Worm (Caenorhabditis elegans) whole organism, late embryonic: ENCODE results near the gene mdt-30.
A peak's percentile ranks its signal among the peaks of the same experiment; 100 is the strongest.

Source experiments
- C08G9.2 ChIP-seq: sonication (generic microtip); optimal IDR thresholded peaks from 2 replicates; lab custom pipeline; 2016; ENCODE audit warnings: mild to moderate bottlenecking, missing genetic modification characterization, moderate library complexity, missing compliant biosample characterization
- C38D4.7 ChIP-seq: fragments of 200-800 bp; sonication (Bioruptor generic); optimal IDR thresholded peaks from 2 replicates; lab custom pipeline; 2018; ENCODE audit warnings: mild to moderate bottlenecking, missing genetic modification characterization, moderate library complexity, missing compliant biosample characterization
- K02D7.2 ChIP-seq: sonication (generic microtip); optimal IDR thresholded peaks from 2 replicates; lab custom pipeline; 2017; ENCODE audit warnings: mild to moderate bottlenecking, missing genetic modification characterization, missing compliant biosample characterization
- K09A11.1 ChIP-seq: sonication (generic microtip); optimal IDR thresholded peaks from 2 replicates; lab custom pipeline; 2017; ENCODE audit warnings: antibody characterized with exemption, mild to moderate bottlenecking, missing genetic modification characterization, missing compliant biosample characterization; ENCODE audit not compliant: insufficient read depth
- Y22D7AL.16 ChIP-seq: sonication (generic microtip); optimal IDR thresholded peaks from 2 replicates; lab custom pipeline; 2016; ENCODE audit warnings: missing genetic modification characterization, missing compliant biosample characterization
- ceh-14 ChIP-seq: sonication (generic microtip); optimal IDR thresholded peaks from 2 replicates; lab custom pipeline; 2016; ENCODE audit warnings: missing genotype, missing genetic modification characterization, missing compliant biosample characterization
- ceh-18 ChIP-seq: sonication (generic microtip); optimal IDR thresholded peaks from 2 replicates; lab custom pipeline; 2016; ENCODE audit warnings: missing genetic modification characterization, missing compliant biosample characterization
- ceh-19 ChIP-seq: fragments of 200-800 bp; sonication (Bioruptor generic); optimal IDR thresholded peaks from 2 replicates; lab custom pipeline; 2018; ENCODE audit warnings: mild to moderate bottlenecking, missing genetic modification characterization, missing compliant biosample characterization
- ceh-2 ChIP-seq: sonication (generic microtip); optimal IDR thresholded peaks from 2 replicates; lab custom pipeline; 2016; ENCODE audit warnings: missing genotype, missing genetic modification characterization, missing compliant biosample characterization
- ceh-30 ChIP-seq: fragments of 150-350 bp; optimal IDR thresholded peaks from 2 replicates; lab custom pipeline; 2014; ENCODE audit warnings: missing biosample characterization, missing genetic modification characterization
- ceh-31 ChIP-seq: sonication (generic microtip); optimal IDR thresholded peaks from 2 replicates; lab custom pipeline; 2016; ENCODE audit warnings: missing genetic modification characterization, missing compliant biosample characterization
- ceh-48 ChIP-seq: sonication (generic microtip); optimal IDR thresholded peaks from 2 replicates; lab custom pipeline; 2016; ENCODE audit warnings: missing genetic modification characterization, inconsistent platforms, missing compliant biosample characterization
- che-1 ChIP-seq: sonication (generic microtip); optimal IDR thresholded peaks from 2 replicates; lab custom pipeline; 2016; ENCODE audit warnings: mild to moderate bottlenecking, missing genetic modification characterization, missing compliant biosample characterization
- dmd-4 ChIP-seq: sonication (generic microtip); optimal IDR thresholded peaks from 2 replicates; lab custom pipeline; 2016; ENCODE audit warnings: borderline replicate concordance, missing genetic modification characterization, missing compliant biosample characterization
- dve-1 ChIP-seq: sonication (generic microtip); optimal IDR thresholded peaks from 2 replicates; lab custom pipeline; 2017; ENCODE audit warnings: antibody characterized with exemption, mild to moderate bottlenecking, missing genetic modification characterization, missing compliant biosample characterization
- elt-2 ChIP-seq: sonication (generic microtip); optimal IDR thresholded peaks from 2 replicates; lab custom pipeline; 2016; ENCODE audit warnings: missing genetic modification reagents, missing genetic modification characterization, missing compliant biosample characterization
- elt-4 ChIP-seq: sonication (generic microtip); optimal IDR thresholded peaks from 2 replicates; lab custom pipeline; 2016; ENCODE audit warnings: missing genetic modification characterization, missing compliant biosample characterization
- ets-4 ChIP-seq: sonication (generic microtip); optimal IDR thresholded peaks from 2 replicates; lab custom pipeline; 2016; ENCODE audit warnings: missing genetic modification characterization, missing compliant biosample characterization
- eyg-1 ChIP-seq: sonication (generic microtip); optimal IDR thresholded peaks from 2 replicates; lab custom pipeline; 2016; ENCODE audit warnings: missing genotype, missing genetic modification characterization, missing compliant biosample characterization
- hlh-30 ChIP-seq: sonication (generic microtip); optimal IDR thresholded peaks from 2 replicates; lab custom pipeline; 2017; ENCODE audit warnings: antibody characterized with exemption, missing genetic modification characterization, missing compliant biosample characterization; ENCODE audit not compliant: insufficient read depth
- hlh-6 ChIP-seq: sonication (generic microtip); optimal IDR thresholded peaks from 2 replicates; lab custom pipeline; 2016; ENCODE audit warnings: missing genotype, missing genetic modification characterization, missing compliant biosample characterization
- lin-11 ChIP-seq: fragments of 200-800 bp; sonication (Bioruptor generic); optimal IDR thresholded peaks from 2 replicates; lab custom pipeline; 2018; ENCODE audit warnings: mild to moderate bottlenecking, missing genetic modification characterization, missing compliant biosample characterization
- nfya-1 ChIP-seq: sonication (generic microtip); optimal IDR thresholded peaks from 2 replicates; lab custom pipeline; 2017; ENCODE audit warnings: missing genetic modification characterization, mild to moderate bottlenecking, missing compliant biosample characterization, antibody characterized with exemption, moderate library complexity
- nhr-232 ChIP-seq: sonication (generic microtip); optimal IDR thresholded peaks from 2 replicates; lab custom pipeline; 2016; ENCODE audit warnings: missing genetic modification characterization, missing compliant biosample characterization
- pag-3 ChIP-seq: sonication (generic microtip); optimal IDR thresholded peaks from 2 replicates; lab custom pipeline; 2016; ENCODE audit warnings: missing compliant biosample characterization, missing genetic modification characterization, borderline replicate concordance
- pat-9 ChIP-seq: fragments of 200-800 bp; sonication (Bioruptor generic); optimal IDR thresholded peaks from 2 replicates; lab custom pipeline; 2018; ENCODE audit warnings: mild to moderate bottlenecking, missing genetic modification characterization, moderate library complexity, missing compliant biosample characterization
- pax-1 ChIP-seq: fragments of 150-350 bp; optimal IDR thresholded peaks from 2 replicates; lab custom pipeline; 2014; ENCODE audit warnings: missing biosample characterization, missing genetic modification characterization
- pha-4 ChIP-seq: fragments of 150-350 bp; optimal IDR thresholded peaks from 2 replicates; lab custom pipeline; 2018; ENCODE audit warnings: missing biosample characterization, missing genetic modification reagents, missing genetic modification characterization
- ref-2 ChIP-seq: sonication (generic microtip); optimal IDR thresholded peaks from 2 replicates; lab custom pipeline; 2016; ENCODE audit warnings: missing genetic modification characterization, missing compliant biosample characterization
- syd-9 ChIP-seq: sonication (generic microtip); optimal IDR thresholded peaks from 2 replicates; lab custom pipeline; 2016; ENCODE audit warnings: mild to moderate bottlenecking, missing genetic modification characterization, moderate library complexity, missing compliant biosample characterization
- tbx-2 ChIP-seq: sonication (generic microtip); optimal IDR thresholded peaks from 2 replicates; lab custom pipeline; 2016; ENCODE audit warnings: missing genetic modification characterization, missing compliant biosample characterization
- tbx-7 ChIP-seq: sonication (generic microtip); optimal IDR thresholded peaks from 2 replicates; lab custom pipeline; 2016; ENCODE audit warnings: missing genotype, missing genetic modification characterization, missing compliant biosample characterization
- unc-3 ChIP-seq, 2 experiments: fragments of 200-800 bp in 1 of 2; sonication (Bioruptor generic) in 1 of 2; sonication (generic microtip) in 1 of 2; conservative IDR thresholded peaks in 1 of 2; optimal IDR thresholded peaks in 1 of 2; 2 replicates each; pipeline versions ENCODE4 v1.3.6 to Lab custom; 2016 to 2022; ENCODE audit warnings: missing compliant biosample characterization in 2 of 2, missing genetic modification characterization in 2 of 2, missing genetic modification reagents in 1 of 2
- unc-42 ChIP-seq: sonication (generic microtip); optimal IDR thresholded peaks from 2 replicates; lab custom pipeline; 2016; ENCODE audit warnings: missing genotype, missing genetic modification characterization, missing compliant biosample characterization
- unc-55 ChIP-seq: sonication (generic microtip); optimal IDR thresholded peaks from 2 replicates; lab custom pipeline; 2017; ENCODE audit warnings: missing biosample characterization, missing genetic modification reagents, missing genetic modification characterization
- ztf-16 ChIP-seq: sonication (generic microtip); optimal IDR thresholded peaks from 2 replicates; lab custom pipeline; 2017; ENCODE audit warnings: missing genetic modification characterization, missing compliant biosample characterization

mdt-30 gene

ce11 chrIII:8030963-8031362, 3.1 kb upstream of the mdt-30 start, which contains the start of gene F44B9.9:
TSS of gene F44B9.9 (minus strand) at chrIII:8031063.
- TF ChIP-seq nhr-232 (tag; lab: Kevin White, UChicago) (no peak), pha-4 (no peak), pax-1 (tag; lab: Kevin White, UChicago) (no peak), ceh-30 (tag; lab: Kevin White, UChicago) (no peak), dmd-4 (no peak), elt-4 (tag; lab: Kevin White, UChicago) (no peak), Y22D7AL.16 (no peak), C08G9.2 (tag; lab: Kevin White, UChicago) (no peak), pag-3 (tag; lab: Kevin White, UChicago) (no peak), C38D4.7 (GFP tag; lab: Kevin White, UChicago) (no peak), ztf-16 (tag; lab: Kevin White, UChicago) (no peak), ceh-19 (GFP tag; lab: Kevin White, UChicago) (no peak)

DNA sequence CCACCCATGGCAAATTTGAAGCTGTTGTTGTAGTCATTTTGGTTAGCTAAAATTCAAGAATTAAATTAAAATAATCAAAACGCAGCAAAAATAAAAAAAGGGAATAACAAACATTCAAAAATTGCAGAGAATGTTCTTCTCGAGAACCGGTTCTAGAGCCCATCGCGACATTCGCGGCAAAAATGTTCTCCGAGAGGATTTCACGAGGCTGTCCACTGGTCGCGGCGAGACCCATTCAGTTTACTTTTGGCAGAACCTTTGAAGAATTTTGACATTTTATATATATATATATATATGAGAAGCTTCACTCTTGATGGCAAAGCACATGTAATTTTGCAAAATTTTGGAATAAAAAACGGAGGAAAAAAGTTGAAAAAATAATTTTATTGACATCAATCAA, 1.6 kb upstream of the mdt-30 start, which contains the start of gene F44B9.8:
F44B9.8 (minus strand) TSS at position 163 of the 400 bp plus-strand sequence.
- no peak for TF ChIP-seq ceh-31
- peak; percentile 44 for TF ChIP-seq nfya-1 (tag; lab: Kevin White, UChicago)

- peak; percentile 5 for TF ChIP-seq pat-9
- TF ChIP-seq K02D7.2 (tag; lab: Kevin White, UChicago): no peak
Measured at ce11 chrIII:8022077-8022476, 5.8 kb downstream of the mdt-30 start, which contains the start of gene F44B9.2. TSS of gene F44B9.2 (plus strand) at chrIII:8022463.

ce11 chrIII:8020823-8021332, 7.0 kb downstream of the mdt-30 start, which contains the start of gene lin-36:
TSS of gene lin-36 (minus strand) at chrIII:8020873.
- TF ChIP-seq ceh-14 (tag; lab: Kevin White, UChicago) (peak; percentile 23), pax-1 (tag; lab: Kevin White, UChicago) (peak; percentile 41), ceh-31 (peak; percentile 64), che-1 (tag; lab: Kevin White, UChicago) (no peak), tbx-2 (tag; lab: Kevin White, UChicago) (peak; percentile 82), ceh-2 (tag; lab: Kevin White, UChicago) (no peak), ref-2 (tag; lab: Kevin White, UChicago) (peak; percentile 44), unc-3 (GFP tag; conservative IDR thresholded peaks at IDR 0.05; lab: Robert Waterston, UW) (no peak), unc-3 (tag; optimal IDR thresholded peaks at IDR 0.05; lab: Kevin White, UChicago) (peak; percentile 25), hlh-6 (no peak), lin-11 (no peak), ets-4 (no peak), nfya-1 (tag; lab: Kevin White, UChicago) (peak; percentile 73), unc-42 (tag; lab: Kevin White, UChicago) (peak; percentile 75), elt-2 (tag; lab: Kevin White, UChicago) (peak; percentile 49), ceh-30 (tag; lab: Kevin White, UChicago) (peak; percentile 41), K09A11.1 (tag; lab: Kevin White, UChicago) (peak; percentile 30), eyg-1 (tag; lab: Kevin White, UChicago) (no peak), syd-9 (no peak), hlh-30 (tag; lab: Kevin White, UChicago) (peak; percentile 79), dve-1 (tag; lab: Kevin White, UChicago) (no peak), ceh-19 (GFP tag; lab: Kevin White, UChicago) (no peak), C08G9.2 (tag; lab: Kevin White, UChicago) (no peak), ceh-18 (tag; lab: Kevin White, UChicago) (peak; percentile 46), unc-55 (peak; percentile 98), ceh-48 (peak; percentile 98), tbx-7 (tag; lab: Kevin White, UChicago) (no peak)
